Worm (Caenorhabditis elegans) whole organism, late embryonic: ENCODE data around the gene Y49A3A.4.

ENCODE experiments used
- C38D4.7 ChIP-seq: fragments of 200-800 bp; sonication (Bioruptor generic); optimal IDR thresholded peaks from 2 replicates; lab custom pipeline; 2018; ENCODE audit warnings: mild to moderate bottlenecking, missing genetic modification characterization, moderate library complexity, missing compliant biosample characterization
- nhr-11 ChIP-seq: fragments of 150-350 bp; optimal IDR thresholded peaks from 2 replicates; lab custom pipeline; 2014; ENCODE audit warnings: missing biosample characterization, missing genetic modification characterization
- nhr-232 ChIP-seq: sonication (generic microtip); optimal IDR thresholded peaks from 2 replicates; lab custom pipeline; 2016; ENCODE audit warnings: missing genetic modification characterization, missing compliant biosample characterization
- unc-42 ChIP-seq: sonication (generic microtip); optimal IDR thresholded peaks from 2 replicates; lab custom pipeline; 2016; ENCODE audit warnings: missing genotype, missing genetic modification characterization, missing compliant biosample characterization

- TF ChIP-seq unc-42 (no peak), nhr-11 (tag; lab: Kevin White, UChicago) (no peak), C38D4.7 (no peak), nhr-232 (tag; lab: Kevin White, UChicago) (no peak)
Observed at ce11 chrV:14405647-14406046, 47.0 kb upstream of the Y49A3A.4 start.
